Worm (Caenorhabditis elegans) whole organism, early embryonic: ENCODE data around the gene C29E4.10.
"Not testable (repeated sequence)": the region's sequence is repeated elsewhere in the genome, so short reads cannot be mapped to it uniquely, and the experiment has no call there.

Source experiments
- B0310.2 ChIP-seq: sonication (generic microtip); optimal IDR thresholded peaks from 2 replicates; lab custom pipeline; 2016; ENCODE audit warnings: mild to moderate bottlenecking, missing genetic modification characterization, missing compliant biosample characterization
- F13C5.2 ChIP-seq: sonication (generic microtip); optimal IDR thresholded peaks from 2 replicates; lab custom pipeline; 2017; ENCODE audit warnings: mild to moderate bottlenecking, missing genetic modification characterization, inconsistent platforms, missing compliant biosample characterization
- aly-1 ChIP-seq: sonication (generic microtip); optimal IDR thresholded peaks from 2 replicates; lab custom pipeline; 2016; ENCODE audit warnings: missing genetic modification characterization, missing compliant biosample characterization
- ama-1 ChIP-seq: fragments of 150-350 bp; optimal IDR thresholded peaks from 2 replicates; lab custom pipeline; 2014
- ceh-13 ChIP-seq: fragments of 200-800 bp; sonication (Bioruptor generic); optimal IDR thresholded peaks from 2 replicates; lab custom pipeline; 2018; ENCODE audit warnings: mild to moderate bottlenecking, missing genetic modification characterization, missing compliant biosample characterization
- ceh-36 ChIP-seq: sonication (generic microtip); optimal IDR thresholded peaks from 2 replicates; lab custom pipeline; 2016; ENCODE audit warnings: missing genetic modification characterization, inconsistent platforms, missing compliant biosample characterization
- ets-7 ChIP-seq: sonication (generic microtip); optimal IDR thresholded peaks from 2 replicates; lab custom pipeline; 2016; ENCODE audit warnings: missing genotype, missing genetic modification characterization, missing compliant biosample characterization
- flt-1 ChIP-seq: fragments of 200-800 bp; sonication (Bioruptor generic); IDR thresholded peaks from 2 replicates; pipeline ENCODE4 v1.3.6; 2022; ENCODE audit warnings: missing genetic modification characterization, missing compliant biosample characterization
- hmbx-1 ChIP-seq: sonication (generic microtip); optimal IDR thresholded peaks from 2 replicates; lab custom pipeline; 2016; ENCODE audit warnings: mild to moderate bottlenecking, missing genetic modification characterization, missing compliant biosample characterization
- hmg-4 ChIP-seq: fragments of 200-800 bp; sonication (Bioruptor generic); optimal IDR thresholded peaks from 2 replicates; lab custom pipeline; 2018; ENCODE audit warnings: mild to moderate bottlenecking, missing genetic modification characterization, missing compliant biosample characterization
- hnd-1 ChIP-seq: sonication (generic microtip); optimal IDR thresholded peaks from 2 replicates; lab custom pipeline; 2016; ENCODE audit warnings: missing genetic modification characterization, missing compliant biosample characterization
- pes-1 ChIP-seq: fragments of 200-800 bp; sonication (Bioruptor generic); IDR thresholded peaks from 2 replicates; pipeline ENCODE4 v1.3.6; 2022; ENCODE audit warnings: missing genetic modification reagents, missing genetic modification characterization, missing compliant biosample characterization
- scrt-1 ChIP-seq: fragments of 200-800 bp; sonication (Bioruptor generic); IDR thresholded peaks from 2 replicates; pipeline ENCODE4 v1.3.6; 2022; ENCODE audit warnings: missing genetic modification characterization, missing compliant biosample characterization
- sea-1 ChIP-seq: fragments of 200-800 bp; sonication (Bioruptor generic); conservative IDR thresholded peaks from 2 replicates; pipeline ENCODE4 v1.3.6; 2022; ENCODE audit warnings: missing genetic modification characterization, missing compliant biosample characterization
- tbx-11 ChIP-seq: fragments of 200-800 bp; sonication (Bioruptor generic); IDR thresholded peaks from 2 replicates; pipeline ENCODE4 v1.3.6; 2022; ENCODE audit warnings: missing genetic modification characterization, missing compliant biosample characterization
- tbx-37 ChIP-seq: fragments of 200-800 bp; sonication (Bioruptor generic); conservative IDR thresholded peaks from 2 replicates; pipeline ENCODE4 v1.3.6; 2022; ENCODE audit warnings: missing genetic modification reagents, missing genetic modification characterization, missing compliant biosample characterization
- tra-4 ChIP-seq: sonication (generic microtip); optimal IDR thresholded peaks from 2 replicates; lab custom pipeline; 2017; ENCODE audit warnings: missing genetic modification characterization, missing compliant biosample characterization

C29E4.10 gene

DNA sequence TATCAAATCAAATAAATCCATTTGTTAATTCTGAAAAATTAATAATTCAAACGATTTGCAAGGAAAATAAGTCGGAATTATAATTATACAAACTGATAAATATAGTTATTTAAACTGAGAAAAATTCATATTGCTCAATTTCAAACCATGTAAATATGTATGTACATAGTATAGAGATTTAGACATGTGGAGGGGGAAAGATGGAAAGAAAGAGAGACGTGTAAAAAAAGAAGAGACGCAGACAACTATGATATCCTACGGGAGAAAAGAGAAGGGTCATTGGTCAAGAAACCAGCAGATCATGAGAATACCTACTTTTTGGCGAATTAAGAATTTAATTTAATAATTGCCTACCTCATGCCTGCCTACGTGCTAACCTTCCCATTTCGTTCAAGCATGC lies 20.4 kb downstream of the C29E4.10 start, which contains the start of gene C29E4.11:
C29E4.11 (minus strand) TSS at position 30 of the 400 bp plus-strand sequence.
- TF ChIP-seq B0310.2 (tag; lab: Kevin White, UChicago) = no peak
- no peak for TF ChIP-seq ama-1 (lab: Kevin White, UChicago)

DNA sequence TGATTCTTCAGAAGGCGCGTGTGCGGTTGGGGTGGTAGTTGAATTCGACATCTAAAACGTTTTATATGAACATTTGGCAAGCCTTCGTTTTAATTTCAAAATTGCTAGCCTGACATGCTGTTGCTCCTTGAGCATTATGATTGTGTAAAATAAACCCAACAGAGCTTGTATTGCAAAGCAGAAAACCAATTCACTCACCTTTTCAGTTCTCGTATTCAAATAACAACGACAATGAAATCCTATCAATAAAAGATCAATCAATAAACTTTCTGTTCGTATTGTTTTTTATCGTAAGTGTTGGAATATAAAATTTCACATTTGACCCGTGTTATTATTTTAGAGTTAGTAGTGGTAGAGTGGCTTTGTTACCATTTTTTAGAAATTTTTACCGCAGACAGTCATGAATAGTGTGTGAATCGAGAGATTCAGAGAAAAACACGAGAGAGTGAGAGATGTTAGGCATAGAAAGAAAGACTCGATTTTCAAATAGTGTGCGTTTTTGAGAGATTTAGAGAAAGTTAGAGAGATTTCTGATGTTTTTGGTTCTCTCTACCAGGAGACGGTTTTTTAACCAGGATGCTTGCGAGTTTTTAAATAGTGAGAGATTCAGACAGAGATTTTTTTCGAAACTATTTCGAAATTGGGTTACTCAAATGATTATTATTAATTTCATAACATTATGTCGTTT lies 21.4 kb downstream of the C29E4.10 start, which contains the start of gene F54H12.10:
F54H12.10 (minus strand) TSS at position 51 of the 688 bp plus-strand sequence.
- not testable (repeated sequence) for TF ChIP-seq ets-7; flt-1; scrt-1 (GFP tag; lab: Robert Waterston, UW)

DNA sequence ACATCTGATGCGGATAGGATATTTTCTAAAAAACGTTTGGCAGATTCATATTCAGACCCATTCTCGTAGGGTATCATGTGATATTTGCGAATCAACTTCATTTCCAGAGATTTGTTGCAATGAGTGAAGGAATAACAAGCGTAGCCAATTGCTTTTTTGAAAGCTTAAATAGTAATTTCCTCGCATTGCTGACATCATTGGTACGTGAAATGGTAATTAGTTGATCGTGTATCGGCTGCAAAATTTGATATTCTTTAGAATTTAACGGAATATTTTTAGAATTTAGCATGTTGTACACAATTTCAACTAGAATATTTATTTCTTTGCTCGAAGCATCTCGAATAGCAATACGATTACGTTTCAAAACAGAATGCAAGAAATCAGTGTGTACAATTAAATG lies 25.0 kb downstream of the C29E4.10 start, which contains the start of gene F54H12.4:
F54H12.4 (minus strand) TSS at position 101 of the 400 bp plus-strand sequence.
- TF ChIP-seq hnd-1; ama-1 (lab: Kevin White, UChicago); sea-1 (GFP tag; lab: Robert Waterston, UW): not testable (repeated sequence)

DNA sequence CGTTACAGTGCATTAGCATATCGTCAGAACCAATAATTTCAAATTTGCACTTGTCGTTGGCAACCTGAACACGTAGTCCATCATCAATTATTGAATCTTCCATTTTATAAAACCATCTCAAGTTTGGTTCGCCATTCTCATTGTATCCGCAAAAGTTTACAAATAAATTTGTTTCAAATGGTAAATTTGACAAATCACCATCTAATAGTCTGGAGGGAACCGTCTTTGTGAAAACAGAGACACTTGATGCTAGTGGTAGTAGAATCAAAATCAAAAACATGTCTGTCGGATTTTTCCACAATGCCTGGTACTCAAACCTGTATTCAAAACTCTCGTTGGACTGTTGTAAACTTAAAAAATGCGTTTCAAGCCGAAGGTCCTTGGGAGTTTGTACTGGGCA lies 26.6 kb downstream of the C29E4.10 start, which contains the start of gene F54H12.2:
F54H12.2 (plus strand) TSS at position 301 of the 400 bp plus-strand sequence.
- TF ChIP-seq hmbx-1 (tag; lab: Kevin White, UChicago); hmg-4 (GFP tag; lab: Kevin White, UChicago); tbx-11 (GFP tag; lab: Robert Waterston, UW): not testable (repeated sequence)

DNA sequence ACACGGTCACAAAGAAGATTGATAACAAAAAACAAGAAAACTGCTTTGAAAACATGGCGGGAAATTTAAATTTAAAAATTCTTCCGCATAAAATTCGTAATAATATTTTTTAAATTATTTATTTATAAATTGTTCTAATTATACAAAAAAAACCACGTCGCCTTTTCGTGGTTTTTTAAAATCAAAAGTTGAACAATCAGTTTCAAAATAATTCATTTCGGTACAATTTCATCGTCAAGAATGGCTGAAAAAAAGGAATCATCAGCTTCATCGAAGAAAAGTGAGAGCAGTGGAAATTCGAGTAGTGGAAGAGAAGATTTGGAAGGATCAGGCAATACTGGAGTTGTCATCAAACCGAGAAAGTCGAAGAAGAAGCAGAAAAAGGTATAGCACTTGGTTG lies 31.5 kb downstream of the C29E4.10 start, which contains the start of the genes F54H12.8 and F54H12.7:
F54H12.8 (minus strand) TSS at position 101 of the 400 bp plus-strand sequence.
F54H12.7 (plus strand) TSS at position 229 of the 400 bp plus-strand sequence.
- no peak for TF ChIP-seq sea-1 (GFP tag; lab: Robert Waterston, UW)
- TF ChIP-seq ets-7 = no peak
- TF ChIP-seq hmg-4 (GFP tag; lab: Kevin White, UChicago) = no peak
- TF ChIP-seq tra-4 (tag; lab: Kevin White, UChicago) = no peak
- no peak for TF ChIP-seq scrt-1 (GFP tag; lab: Robert Waterston, UW)
- no peak for TF ChIP-seq tbx-11 (GFP tag; lab: Robert Waterston, UW)
- no peak for TF ChIP-seq pes-1
- TF ChIP-seq aly-1 (tag; lab: Kevin White, UChicago) = no peak
- TF ChIP-seq hmbx-1 (tag; lab: Kevin White, UChicago) = no peak
- no peak for TF ChIP-seq flt-1
- no peak for TF ChIP-seq F13C5.2 (tag; lab: Kevin White, UChicago)
- TF ChIP-seq tbx-37 (GFP tag; lab: Robert Waterston, UW) = no peak
- TF ChIP-seq B0310.2 (tag; lab: Kevin White, UChicago) = no peak
- TF ChIP-seq ama-1 (lab: Kevin White, UChicago) = no peak
- no peak for TF ChIP-seq hnd-1

DNA sequence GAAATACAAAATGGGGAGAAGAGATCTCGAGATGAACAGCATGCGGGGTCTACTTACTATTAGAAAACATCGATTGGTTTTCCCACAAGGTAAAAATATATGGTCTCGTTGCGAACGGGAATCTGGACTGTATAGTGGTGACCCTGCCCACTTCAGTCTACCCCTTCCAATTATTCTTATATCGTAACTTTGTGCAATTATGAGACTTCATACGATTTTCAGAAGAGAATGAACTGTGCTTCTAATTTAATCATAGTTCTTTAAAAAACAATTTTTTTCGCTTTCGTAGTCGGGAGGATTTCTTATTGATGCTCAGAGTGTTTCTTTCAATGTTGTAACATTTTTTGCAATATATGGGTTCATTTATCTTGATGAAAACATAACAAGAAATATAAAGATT lies 34.4 kb downstream of the C29E4.10 start, which contains the start of gene F54H12.5:
F54H12.5 (minus strand) TSS at position 101 of the 400 bp plus-strand sequence.
- TF ChIP-seq pes-1 (no peak), hmbx-1 (tag; lab: Kevin White, UChicago) (no peak), ceh-36 (no peak), scrt-1 (GFP tag; lab: Robert Waterston, UW) (no peak), B0310.2 (tag; lab: Kevin White, UChicago) (no peak), F13C5.2 (tag; lab: Kevin White, UChicago) (no peak)

DNA sequence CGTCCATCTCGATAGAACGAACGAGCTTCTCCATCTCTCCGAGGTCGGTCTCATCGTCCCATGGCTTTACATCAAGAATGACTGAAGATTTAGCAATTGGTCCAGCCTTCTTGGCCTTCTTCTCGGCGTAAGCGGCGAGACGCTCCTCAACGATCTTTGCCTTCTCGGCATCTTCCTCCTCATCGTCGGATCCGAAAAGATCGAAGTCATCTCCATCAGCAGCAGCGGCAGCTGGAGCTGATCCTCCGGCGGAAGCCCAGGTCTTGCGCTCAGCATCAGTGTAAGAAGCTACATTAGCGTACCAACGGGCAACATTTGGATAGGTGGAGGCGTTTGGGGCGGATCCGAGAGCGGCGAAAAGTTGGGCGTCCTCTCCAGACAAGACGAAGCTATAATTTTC lies 35.0 kb downstream of the C29E4.10 start:
- TF ChIP-seq ets-7 = no peak
- TF ChIP-seq ama-1 (lab: Kevin White, UChicago) = no peak
- TF ChIP-seq aly-1 (tag; lab: Kevin White, UChicago) = no peak

DNA sequence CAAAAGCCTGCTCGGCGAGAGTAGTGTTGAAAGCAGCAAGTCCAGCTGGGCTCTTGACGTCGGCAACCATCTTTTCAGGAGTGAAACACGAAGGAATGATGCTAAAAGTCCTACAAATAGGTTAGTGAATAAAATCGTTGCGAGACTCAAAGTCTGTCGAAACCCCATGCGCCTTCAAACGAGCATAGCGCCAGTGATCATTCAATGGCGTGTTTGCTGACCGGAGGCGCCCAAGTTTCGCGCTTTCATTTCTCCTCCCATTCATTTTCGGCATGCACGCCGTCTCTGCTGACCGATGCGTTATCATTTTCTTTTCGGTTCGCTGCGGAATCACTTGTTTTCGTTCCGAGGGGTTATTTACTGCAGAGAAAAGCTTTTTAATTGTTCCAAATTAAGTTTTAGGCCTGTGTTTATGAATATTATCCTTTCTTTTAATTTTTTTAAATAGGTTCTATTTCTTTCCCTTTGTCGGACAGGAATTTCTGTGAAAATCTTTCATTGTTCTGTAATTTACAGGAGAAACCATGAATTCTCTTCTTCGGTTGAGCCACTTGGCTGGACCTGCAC lies 35.6 kb downstream of the C29E4.10 start, which contains the start of the genes eef-1B.1 and aco-2:
eef-1B.1 (minus strand) TSS at position 186 of the 567 bp plus-strand sequence.
aco-2 (plus strand) TSS at position 517 of the 567 bp plus-strand sequence.
- TF ChIP-seq hmg-4 (GFP tag; lab: Kevin White, UChicago) (no peak), F13C5.2 (tag; lab: Kevin White, UChicago) (peak; percentile 44), ceh-36 (no peak), aly-1 (tag; lab: Kevin White, UChicago) (no peak), tra-4 (tag; lab: Kevin White, UChicago) (no peak)

DNA sequence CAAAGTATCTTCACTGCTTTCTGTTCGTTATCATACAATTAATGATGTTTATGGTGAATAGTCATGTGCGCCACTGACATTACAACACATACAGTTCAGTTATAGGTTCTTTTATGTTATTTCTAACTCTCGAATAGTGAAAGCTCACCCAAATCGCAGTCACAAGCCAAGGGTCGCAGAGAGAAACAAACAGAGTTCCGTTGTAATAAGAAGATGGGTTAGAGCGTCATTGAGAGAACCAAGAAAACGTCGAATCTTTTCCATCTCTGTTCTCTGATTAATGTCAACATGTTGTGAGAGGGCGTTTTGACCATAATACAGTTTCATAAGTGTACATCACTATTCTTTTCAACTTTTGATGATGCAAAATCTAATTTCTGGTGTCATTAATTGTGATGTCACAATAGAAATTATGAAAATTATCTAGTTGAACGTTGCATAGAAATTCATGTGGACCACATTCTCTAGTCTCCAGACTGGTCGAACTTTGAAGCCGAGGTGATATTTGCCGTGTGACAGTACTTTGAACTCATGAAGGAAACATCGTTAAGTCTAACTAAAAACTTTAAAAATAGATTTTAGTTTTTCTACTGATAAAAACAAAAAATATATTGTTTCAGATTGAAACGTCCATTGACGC lies 36.4 kb downstream of the C29E4.10 start:
- no peak for TF ChIP-seq tbx-11 (GFP tag; lab: Robert Waterston, UW)
- TF ChIP-seq scrt-1 (GFP tag; lab: Robert Waterston, UW) = no peak
- TF ChIP-seq hmbx-1 (tag; lab: Kevin White, UChicago) = no peak
- TF ChIP-seq ceh-13 (GFP tag; lab: Kevin White, UChicago) = no peak
- no peak for TF ChIP-seq B0310.2 (tag; lab: Kevin White, UChicago)
- no peak for TF ChIP-seq tra-4 (tag; lab: Kevin White, UChicago)
- TF ChIP-seq ceh-36 = no peak
- no peak for TF ChIP-seq F13C5.2 (tag; lab: Kevin White, UChicago)
- TF ChIP-seq ama-1 (lab: Kevin White, UChicago) = no peak
- TF ChIP-seq ets-7 = no peak
- TF ChIP-seq sea-1 (GFP tag; lab: Robert Waterston, UW) = no peak
- TF ChIP-seq hmg-4 (GFP tag; lab: Kevin White, UChicago) = no peak
- no peak for TF ChIP-seq pes-1
- TF ChIP-seq tbx-37 (GFP tag; lab: Robert Waterston, UW) = no peak
- no peak for TF ChIP-seq hnd-1
- no peak for TF ChIP-seq aly-1 (tag; lab: Kevin White, UChicago)
- no peak for TF ChIP-seq flt-1
